Worm (Caenorhabditis elegans) whole organism, mixed stage, embryonic: ENCODE results near the gene srt-12.

ENCODE experiments used
- M03D4.4 ChIP-seq: sonication (generic microtip); optimal IDR thresholded peaks from 2 replicates; lab custom pipeline; 2017; ENCODE audit warnings: mild to moderate bottlenecking, missing genetic modification characterization, missing compliant biosample characterization
- bed-3 ChIP-seq: fragments of 200-800 bp; sonication (Bioruptor generic); optimal IDR thresholded peaks from 3 replicates; lab custom pipeline; 2018; ENCODE audit warnings: mild to moderate bottlenecking, missing genetic modification characterization, moderate library complexity, missing compliant biosample characterization
- blmp-1 ChIP-seq: fragments of 150-350 bp; optimal IDR thresholded peaks from 2 replicates; lab custom pipeline; 2014; ENCODE audit warnings: missing biosample characterization, missing genetic modification characterization
- ceh-39 ChIP-seq: fragments of 150-350 bp; optimal IDR thresholded peaks from 2 replicates; lab custom pipeline; 2014; ENCODE audit warnings: missing biosample characterization, missing genetic modification characterization
- ceh-43 ChIP-seq: fragments of 200-800 bp; sonication (Bioruptor generic); optimal IDR thresholded peaks from 2 replicates; lab custom pipeline; 2018; ENCODE audit warnings: mild to moderate bottlenecking, missing genetic modification characterization, moderate library complexity, missing compliant biosample characterization
- ceh-83 ChIP-seq: fragments of 200-800 bp; sonication (Bioruptor generic); optimal IDR thresholded peaks from 2 replicates; lab custom pipeline; 2018; ENCODE audit warnings: mild to moderate bottlenecking, missing genetic modification characterization, missing compliant biosample characterization
- ces-1 ChIP-seq: fragments of 150-350 bp; optimal IDR thresholded peaks from 2 replicates; lab custom pipeline; 2014; ENCODE audit warnings: missing biosample characterization, missing genetic modification reagents, missing genetic modification characterization
- cnd-1 ChIP-seq: fragments of 200-800 bp; sonication (Bioruptor generic); optimal IDR thresholded peaks from 2 replicates; lab custom pipeline; 2018; ENCODE audit warnings: mild to moderate bottlenecking, missing genetic modification characterization, missing compliant biosample characterization
- drap-1 ChIP-seq: fragments of 200-800 bp; sonication (Bioruptor generic); optimal IDR thresholded peaks from 3 replicates; lab custom pipeline; 2018; ENCODE audit warnings: mild to moderate bottlenecking, missing genetic modification characterization, missing compliant biosample characterization
- flh-1 ChIP-seq: fragments of 200-800 bp; sonication (Bioruptor generic); optimal IDR thresholded peaks from 2 replicates; lab custom pipeline; 2018; ENCODE audit warnings: mild to moderate bottlenecking, missing genetic modification characterization, moderate library complexity, missing compliant biosample characterization
- ham-2 ChIP-seq: fragments of 200-800 bp; sonication (Bioruptor generic); optimal IDR thresholded peaks from 2 replicates; lab custom pipeline; 2018; ENCODE audit warnings: mild to moderate bottlenecking, missing genetic modification characterization, missing compliant biosample characterization
- hlh-1 ChIP-seq: fragments of 150-350 bp; optimal IDR thresholded peaks from 2 replicates; lab custom pipeline; 2014; ENCODE audit warnings: missing biosample characterization, missing genetic modification reagents, missing genetic modification characterization
- lin-13 ChIP-seq: fragments of 150-350 bp; optimal IDR thresholded peaks from 2 replicates; lab custom pipeline; 2014; ENCODE audit warnings: missing biosample characterization, missing genetic modification characterization
- lin-32 ChIP-seq: fragments of 200-800 bp; sonication (Bioruptor generic); optimal IDR thresholded peaks from 2 replicates; lab custom pipeline; 2018; ENCODE audit warnings: mild to moderate bottlenecking, missing genetic modification characterization, missing compliant biosample characterization
- mab-5 ChIP-seq: fragments of 150-350 bp; optimal IDR thresholded peaks from 2 replicates; lab custom pipeline; 2014; ENCODE audit warnings: missing biosample characterization, missing genetic modification characterization
- mep-1 ChIP-seq: fragments of 150-350 bp; optimal IDR thresholded peaks from 2 replicates; lab custom pipeline; 2017; ENCODE audit warnings: missing biosample characterization, missing genetic modification reagents, missing genetic modification characterization, inconsistent platforms
- mls-2 ChIP-seq: sonication (generic microtip); optimal IDR thresholded peaks from 2 replicates; lab custom pipeline; 2016; ENCODE audit warnings: mild to moderate bottlenecking, missing genetic modification characterization, moderate library complexity, missing compliant biosample characterization
- nhr-12 ChIP-seq: fragments of 150-350 bp; optimal IDR thresholded peaks from 2 replicates; lab custom pipeline; 2014; ENCODE audit warnings: missing biosample characterization, missing genetic modification characterization
- nhr-2 ChIP-seq: fragments of 150-350 bp; optimal IDR thresholded peaks from 2 replicates; lab custom pipeline; 2014; ENCODE audit warnings: missing biosample characterization, missing genetic modification characterization
- nhr-237 ChIP-seq: fragments of 150-350 bp; optimal IDR thresholded peaks from 2 replicates; lab custom pipeline; 2014; ENCODE audit warnings: missing biosample characterization, missing genetic modification characterization
- nhr-28 ChIP-seq: fragments of 150-350 bp; optimal IDR thresholded peaks from 2 replicates; lab custom pipeline; 2014; ENCODE audit warnings: missing biosample characterization, missing genetic modification characterization
- nhr-76 ChIP-seq: sonication (generic microtip); optimal IDR thresholded peaks from 2 replicates; lab custom pipeline; 2017; ENCODE audit warnings: missing biosample characterization, missing genetic modification characterization
- pha-4 ChIP-seq: fragments of 150-350 bp; optimal IDR thresholded peaks from 2 replicates; lab custom pipeline; 2018; ENCODE audit warnings: missing biosample characterization, missing genetic modification reagents, missing genetic modification characterization
- sem-2 ChIP-seq: fragments of 200-800 bp; sonication (Bioruptor generic); optimal IDR thresholded peaks from 2 replicates; lab custom pipeline; 2018; ENCODE audit warnings: mild to moderate bottlenecking, missing genetic modification characterization, missing compliant biosample characterization
- snpc-4 ChIP-seq: fragments of 150-350 bp; optimal IDR thresholded peaks from 2 replicates; lab custom pipeline; 2014; ENCODE audit warnings: missing biosample characterization, missing genetic modification characterization
- sptf-1 ChIP-seq: sonication (generic microtip); optimal IDR thresholded peaks from 2 replicates; lab custom pipeline; 2017; ENCODE audit warnings: mild to moderate bottlenecking, missing genetic modification characterization, moderate library complexity, missing compliant biosample characterization
- tbx-8 ChIP-seq: fragments of 200-800 bp; sonication (Bioruptor generic); optimal IDR thresholded peaks from 2 replicates; lab custom pipeline; 2018; ENCODE audit warnings: mild to moderate bottlenecking, missing genetic modification characterization, moderate library complexity, missing compliant biosample characterization
- unc-120 ChIP-seq: sonication (generic microtip); optimal IDR thresholded peaks from 2 replicates; lab custom pipeline; 2017; ENCODE audit warnings: missing genetic modification characterization, missing compliant biosample characterization; ENCODE audit not compliant: poor library complexity, severe bottlenecking
- unc-39 ChIP-seq: fragments of 150-350 bp; optimal IDR thresholded peaks from 2 replicates; lab custom pipeline; 2014; ENCODE audit warnings: missing biosample characterization, missing genetic modification characterization
- unc-62 ChIP-seq: fragments of 150-350 bp; optimal IDR thresholded peaks from 2 replicates; lab custom pipeline; 2014; ENCODE audit warnings: missing biosample characterization, missing genetic modification reagents, missing genetic modification characterization
- zip-8 ChIP-seq: fragments of 150-350 bp; optimal IDR thresholded peaks from 2 replicates; lab custom pipeline; 2014; ENCODE audit warnings: missing biosample characterization, missing genetic modification characterization
- ztf-11 ChIP-seq: fragments of 150-350 bp; optimal IDR thresholded peaks from 2 replicates; lab custom pipeline; 2014; ENCODE audit warnings: missing biosample characterization, missing genetic modification characterization

srt-12 gene

ce11 chrV:4264516-4264915, 22.2 kb upstream of the srt-12 start, which contains the start of gene srt-35:
TSS of gene srt-35 (minus strand) at chrV:4264616.
- TF ChIP-seq lin-13 (tag; lab: Kevin White, UChicago), result no peak
- TF ChIP-seq pha-4 (tag; lab: Kevin White, UChicago), result no peak
- no peak for TF ChIP-seq blmp-1 (tag; lab: Kevin White, UChicago)
- TF ChIP-seq nhr-28 (tag; lab: Kevin White, UChicago), result no peak
- TF ChIP-seq mls-2 (tag; lab: Kevin White, UChicago), result no peak
- no peak for TF ChIP-seq snpc-4
- no peak for TF ChIP-seq ces-1
- no peak for TF ChIP-seq nhr-237 (tag; lab: Kevin White, UChicago)
- TF ChIP-seq mab-5 (tag; lab: Kevin White, UChicago), result no peak
- TF ChIP-seq hlh-1, result no peak
- TF ChIP-seq unc-120, result no peak
- TF ChIP-seq nhr-2, result no peak
- TF ChIP-seq sem-2 (GFP tag; lab: Kevin White, UChicago), result no peak
- TF ChIP-seq zip-8, result no peak
- TF ChIP-seq lin-32, result no peak
- no peak for TF ChIP-seq bed-3 (GFP tag; lab: Kevin White, UChicago)

ce11 chrV:4261385-4261784, 19.1 kb upstream of the srt-12 start:
- TF ChIP-seq nhr-237 (tag; lab: Kevin White, UChicago), result no peak
- no peak for TF ChIP-seq drap-1 (GFP tag; lab: Kevin White, UChicago)
- TF ChIP-seq tbx-8 (GFP tag; lab: Kevin White, UChicago), result no peak
- no peak for TF ChIP-seq zip-8
- TF ChIP-seq cnd-1 (tag; lab: Kevin White, UChicago), result no peak
- TF ChIP-seq ceh-43, result no peak
- TF ChIP-seq ztf-11, result no peak
- no peak for TF ChIP-seq snpc-4

ce11 chrV:4260090-4260489, 17.8 kb upstream of the srt-12 start, which contains the start of gene srt-3:
TSS of gene srt-3 (minus strand) at chrV:4260190.
- TF ChIP-seq ham-2 (GFP tag; lab: Kevin White, UChicago) (no peak), nhr-12 (tag; lab: Kevin White, UChicago) (no peak), lin-13 (tag; lab: Kevin White, UChicago) (no peak), ceh-43 (no peak), unc-120 (no peak)

- TF ChIP-seq mep-1 (tag; lab: Kevin White, UChicago) (no peak), mls-2 (tag; lab: Kevin White, UChicago) (no peak), unc-120 (no peak), nhr-2 (no peak), zip-8 (no peak), nhr-76 (tag; lab: Kevin White, UChicago) (no peak), ces-1 (no peak), unc-39 (no peak), flh-1 (GFP tag; lab: Kevin White, UChicago) (no peak)
Observed at ce11 chrV:4256474-4256873, 14.1 kb upstream of the srt-12 start, which contains the start of gene srt-14. TSS of gene srt-14 (minus strand) at chrV:4256574.

- TF ChIP-seq nhr-76 (tag; lab: Kevin White, UChicago), result no peak
- TF ChIP-seq blmp-1 (tag; lab: Kevin White, UChicago), result no peak
- TF ChIP-seq unc-39, result no peak
- no peak for TF ChIP-seq tbx-8 (GFP tag; lab: Kevin White, UChicago)
- no peak for TF ChIP-seq nhr-237 (tag; lab: Kevin White, UChicago)
- no peak for TF ChIP-seq sem-2 (GFP tag; lab: Kevin White, UChicago)
- no peak for TF ChIP-seq snpc-4
- no peak for TF ChIP-seq bed-3 (GFP tag; lab: Kevin White, UChicago)
- no peak for TF ChIP-seq zip-8
- TF ChIP-seq ceh-43, result no peak
- no peak for TF ChIP-seq M03D4.4
- no peak for TF ChIP-seq ceh-83 (GFP tag; lab: Kevin White, UChicago)
- no peak for TF ChIP-seq sptf-1 (tag; lab: Kevin White, UChicago)
Observed at ce11 chrV:4250047-4250446, 7.7 kb upstream of the srt-12 start, which contains the start of gene srt-13. TSS of gene srt-13 (minus strand) at chrV:4250147.

ce11 chrV:4248359-4248758, 6.0 kb upstream of the srt-12 start:
- TF ChIP-seq pha-4 (tag; lab: Kevin White, UChicago), result no peak
- TF ChIP-seq zip-8, result no peak
- TF ChIP-seq bed-3 (GFP tag; lab: Kevin White, UChicago), result no peak
- TF ChIP-seq ceh-39 (tag; lab: Kevin White, UChicago), result no peak
- TF ChIP-seq lin-32, result no peak
- TF ChIP-seq ham-2 (GFP tag; lab: Kevin White, UChicago), result no peak
- TF ChIP-seq unc-62 (GFP tag; lab: Kevin White, UChicago), result no peak
- TF ChIP-seq lin-13 (tag; lab: Kevin White, UChicago), result no peak
- no peak for TF ChIP-seq unc-39
- TF ChIP-seq nhr-12 (tag; lab: Kevin White, UChicago), result no peak
- no peak for TF ChIP-seq nhr-28 (tag; lab: Kevin White, UChicago)
- no peak for TF ChIP-seq nhr-237 (tag; lab: Kevin White, UChicago)
- no peak for TF ChIP-seq ces-1
- TF ChIP-seq ceh-43, result no peak
- no peak for TF ChIP-seq ztf-11
- TF ChIP-seq nhr-76 (tag; lab: Kevin White, UChicago), result no peak
- no peak for TF ChIP-seq M03D4.4
- TF ChIP-seq snpc-4, result no peak
